Worm (Caenorhabditis elegans) whole organism, young adult: ENCODE data around the gene B0507.5.

Source experiments
- F22D6.2 ChIP-seq: sonication (generic microtip); optimal IDR thresholded peaks from 2 replicates; lab custom pipeline; 2016; ENCODE audit warnings: mild to moderate bottlenecking, missing genetic modification characterization, missing compliant biosample characterization
- aptf-2 ChIP-seq: fragments of 200-800 bp; sonication (Bioruptor generic); conservative IDR thresholded peaks from 2 replicates; pipeline ENCODE4 v1.3.6; 2022; ENCODE audit warnings: missing genetic modification reagents, missing genetic modification characterization, missing compliant biosample characterization
- ekl-4 ChIP-seq: fragments of 200-800 bp; sonication (Bioruptor generic); IDR thresholded peaks from 2 replicates; pipeline ENCODE4 v1.3.6; 2022; ENCODE audit warnings: missing genetic modification reagents, missing genetic modification characterization, missing compliant biosample characterization

ce11 chrV:8796246-8796645 lies 42.8 kb downstream of the B0507.5 start:
- no peak for TF ChIP-seq F22D6.2 (tag; lab: Kevin White, UChicago)
- no peak for TF ChIP-seq ekl-4
- TF ChIP-seq aptf-2 (GFP tag; lab: Robert Waterston, UW): no peak
